Fruit fly (Drosophila melanogaster) whole organism, embryonic: ENCODE results near the gene CG17660.

Source experiments
- Ada2b ChIP-seq: fragments of 200-800 bp; sonication (Bioruptor generic); IDR thresholded peaks from 2 replicates; pipeline ENCODE4 v1.3.6; 2022; ENCODE audit warnings: missing biosample characterization, missing genetic modification characterization
- Atf-2 ChIP-seq: fragments of 200-800 bp; sonication (Bioruptor generic); optimal IDR thresholded peaks from 2 replicates; lab custom pipeline; 2016; ENCODE audit warnings: missing biosample characterization, missing genetic modification characterization
- Atf3 ChIP-seq: fragments of 200-800 bp; sonication (Bioruptor generic); optimal IDR thresholded peaks from 3 replicates; lab custom pipeline; 2016; ENCODE audit warnings: missing biosample characterization, missing genetic modification characterization
- CG1024 ChIP-seq: fragments of 200-800 bp; sonication (Bioruptor generic); IDR thresholded peaks from 2 replicates; pipeline ENCODE4 v1.3.6; 2022; ENCODE audit warnings: missing biosample characterization, missing genetic modification characterization
- CG11504 ChIP-seq: fragments of 200-800 bp; sonication (Bioruptor generic); optimal IDR thresholded peaks from 3 replicates; lab custom pipeline; 2019; ENCODE audit warnings: missing biosample characterization, mild to moderate bottlenecking, missing genetic modification characterization, moderate library complexity
- CG11696 ChIP-seq: fragments of 200-800 bp; sonication (Bioruptor generic); IDR thresholded peaks from 2 replicates; pipeline ENCODE4 v1.3.6; 2022; ENCODE audit warnings: missing biosample characterization, missing genetic modification characterization
- CG13123 ChIP-seq: fragments of 200-800 bp; sonication (Bioruptor generic); optimal IDR thresholded peaks from 2 replicates; lab custom pipeline; 2016; ENCODE audit warnings: missing biosample characterization, missing genetic modification characterization
- CG13424 ChIP-seq: fragments of 200-800 bp; sonication (Bioruptor generic); optimal IDR thresholded peaks from 2 replicates; lab custom pipeline; 2019; ENCODE audit warnings: missing biosample characterization, mild to moderate bottlenecking, missing genetic modification characterization, moderate library complexity
- CG14667 ChIP-seq: fragments of 200-800 bp; sonication (Bioruptor generic); IDR thresholded peaks from 2 replicates; pipeline ENCODE4 v1.3.6; 2022; ENCODE audit warnings: missing biosample characterization, missing genetic modification characterization
- CG14965 ChIP-seq: fragments of 200-800 bp; sonication (Bioruptor generic); optimal IDR thresholded peaks from 2 replicates; lab custom pipeline; 2016; ENCODE audit warnings: missing biosample characterization, missing genetic modification characterization, borderline replicate concordance
- CG15073 ChIP-seq: fragments of 200-800 bp; sonication (Bioruptor generic); optimal IDR thresholded peaks from 2 replicates; lab custom pipeline; 2016; ENCODE audit warnings: missing biosample characterization, missing genetic modification characterization
- CG16815 ChIP-seq: fragments of 200-800 bp; sonication (Bioruptor generic); optimal IDR thresholded peaks from 3 replicates; lab custom pipeline; 2017; ENCODE audit warnings: missing biosample characterization, mild to moderate bottlenecking, missing genetic modification characterization
- CG18619 ChIP-seq: fragments of 200-800 bp; sonication (Bioruptor generic); optimal IDR thresholded peaks from 3 replicates; lab custom pipeline; 2017; ENCODE audit warnings: missing biosample characterization, mild to moderate bottlenecking, missing genetic modification characterization
- CG2120 ChIP-seq: fragments of 200-800 bp; sonication (Bioruptor generic); optimal IDR thresholded peaks from 3 replicates; lab custom pipeline; 2016; ENCODE audit warnings: missing biosample characterization, missing genetic modification characterization
- CG3163 ChIP-seq: fragments of 200-800 bp; sonication (Bioruptor generic); optimal IDR thresholded peaks from 3 replicates; lab custom pipeline; 2016; ENCODE audit warnings: missing biosample characterization, missing genetic modification characterization
- CG4424 ChIP-seq: fragments of 200-800 bp; sonication (Bioruptor generic); optimal IDR thresholded peaks from 3 replicates; lab custom pipeline; 2016; ENCODE audit warnings: missing biosample characterization, missing genetic modification characterization
- CG5180 ChIP-seq: fragments of 200-800 bp; sonication (Bioruptor generic); optimal IDR thresholded peaks from 3 replicates; lab custom pipeline; 2017; ENCODE audit warnings: missing biosample characterization, missing genetic modification characterization, mild to moderate bottlenecking, moderate library complexity, missing genetic modification reagents
- CG5245 ChIP-seq: fragments of 200-800 bp; sonication (Bioruptor generic); optimal IDR thresholded peaks from 3 replicates; lab custom pipeline; 2016; ENCODE audit warnings: missing biosample characterization, missing genetic modification characterization
- CG5953 ChIP-seq: fragments of 200-800 bp; sonication (Bioruptor generic); IDR thresholded peaks from 2 replicates; pipeline ENCODE4 v1.3.6; 2022; ENCODE audit warnings: missing biosample characterization, missing genetic modification characterization
- CG6689 ChIP-seq: fragments of 200-800 bp; sonication (Bioruptor generic); IDR thresholded peaks from 2 replicates; pipeline ENCODE4 v1.3.6; 2022; ENCODE audit warnings: missing biosample characterization, missing genetic modification characterization
- CG6765 ChIP-seq: fragments of 200-800 bp; sonication (Bioruptor generic); optimal IDR thresholded peaks from 3 replicates; lab custom pipeline; 2017; ENCODE audit warnings: missing biosample characterization, mild to moderate bottlenecking, missing genetic modification characterization
- CG7839 ChIP-seq: fragments of 200-800 bp; sonication (Bioruptor generic); optimal IDR thresholded peaks from 3 replicates; lab custom pipeline; 2018; ENCODE audit warnings: missing biosample characterization, mild to moderate bottlenecking, missing genetic modification characterization, moderate library complexity
- CG7963 ChIP-seq: fragments of 200-800 bp; sonication (Bioruptor generic); IDR thresholded peaks from 3 replicates; pipeline ENCODE4 v1.3.6; 2022; ENCODE audit warnings: missing biosample characterization, missing genetic modification characterization; ENCODE audit not compliant: partially characterized antibody
- CG7987 ChIP-seq: fragments of 200-800 bp; sonication (Bioruptor generic); optimal IDR thresholded peaks from 2 replicates; lab custom pipeline; 2018; ENCODE audit warnings: missing biosample characterization, mild to moderate bottlenecking, missing genetic modification characterization, moderate library complexity
- CG8388 ChIP-seq: fragments of 200-800 bp; sonication (Bioruptor generic); optimal IDR thresholded peaks from 2 replicates; lab custom pipeline; 2019; ENCODE audit warnings: missing biosample characterization, mild to moderate bottlenecking, missing genetic modification characterization, moderate library complexity
- Dek ChIP-seq: fragments of 200-800 bp; sonication (Bioruptor generic); optimal IDR thresholded peaks from 3 replicates; lab custom pipeline; 2019; ENCODE audit warnings: missing biosample characterization, mild to moderate bottlenecking, missing genetic modification characterization, moderate library complexity
- Dll ChIP-seq: fragments of 200-800 bp; sonication (Bioruptor generic); IDR thresholded peaks from 4 replicates; pipeline ENCODE4 v1.3.6; 2022; ENCODE audit warnings: missing biosample characterization, missing genetic modification characterization; ENCODE audit not compliant: partially characterized antibody
- E2f2 ChIP-seq: fragments of 200-800 bp; sonication (Bioruptor generic); IDR thresholded peaks from 2 replicates; pipeline ENCODE4 v1.3.6; 2022; ENCODE audit warnings: missing biosample characterization, missing genetic modification characterization
- Fer2 ChIP-seq: fragments of 200-800 bp; sonication (Bioruptor generic); optimal IDR thresholded peaks from 2 replicates; lab custom pipeline; 2018; ENCODE audit warnings: missing biosample characterization, mild to moderate bottlenecking, missing genetic modification characterization, moderate library complexity
- Fer3 ChIP-seq: fragments of 200-800 bp; sonication (Bioruptor generic); optimal IDR thresholded peaks from 2 replicates; lab custom pipeline; 2018; ENCODE audit warnings: missing biosample characterization, mild to moderate bottlenecking, missing genetic modification characterization, moderate library complexity
- HmgD ChIP-seq: fragments of 200-800 bp; sonication (Bioruptor generic); optimal IDR thresholded peaks from 3 replicates; lab custom pipeline; 2016; ENCODE audit warnings: missing biosample characterization, missing genetic modification characterization
- Hmr ChIP-seq: fragments of 200-800 bp; sonication (Bioruptor generic); optimal IDR thresholded peaks from 3 replicates; lab custom pipeline; 2017; ENCODE audit warnings: mild to moderate bottlenecking, missing biosample characterization, missing genetic modification reagents, missing genetic modification characterization
- Ptx1 ChIP-seq: fragments of 200-800 bp; sonication (Bioruptor generic); IDR thresholded peaks from 2 replicates; pipeline ENCODE4 v1.3.6; 2022; ENCODE audit warnings: missing biosample characterization, missing genetic modification characterization
- Rx ChIP-seq: fragments of 200-800 bp; sonication (Bioruptor generic); IDR thresholded peaks from 2 replicates; pipeline ENCODE4 v1.3.6; 2022; ENCODE audit warnings: missing biosample characterization, missing genetic modification characterization
- Side ChIP-seq: fragments of 200-800 bp; sonication (Bioruptor generic); optimal IDR thresholded peaks from 2 replicates; lab custom pipeline; 2016; ENCODE audit warnings: missing biosample characterization, missing genetic modification characterization
- Stat92E ChIP-seq, 3 experiments: fragments of >200 bp in 2 of 3; fragments of 200-800 bp in 1 of 3; sonication (Bioruptor generic) in 1 of 3; optimal IDR thresholded peaks; 2 replicates each; lab custom pipeline; 2017 to 2019; ENCODE audit warnings: missing biosample characterization in 3 of 3, missing genetic modification characterization in 3 of 3, mild to moderate bottlenecking in 1 of 3, moderate library complexity in 1 of 3
- Xbp1 ChIP-seq: fragments of 200-800 bp; sonication (Bioruptor generic); optimal IDR thresholded peaks from 3 replicates; lab custom pipeline; 2016; ENCODE audit warnings: missing biosample characterization, mild to moderate bottlenecking, missing genetic modification characterization
- abd-A ChIP-seq: fragments of 200-800 bp; sonication (Bioruptor generic); optimal IDR thresholded peaks from 3 replicates; lab custom pipeline; 2019; ENCODE audit warnings: missing biosample characterization, mild to moderate bottlenecking, missing genetic modification characterization, moderate library complexity
- btn ChIP-seq: fragments of 200-800 bp; sonication (Bioruptor generic); optimal IDR thresholded peaks from 2 replicates; lab custom pipeline; 2016; ENCODE audit warnings: missing biosample characterization, missing genetic modification characterization
- corto ChIP-seq: fragments of 200-800 bp; sonication (Bioruptor generic); optimal IDR thresholded peaks from 2 replicates; lab custom pipeline; 2016; ENCODE audit warnings: missing biosample characterization, mild to moderate bottlenecking, missing genetic modification characterization, moderate library complexity
- crp ChIP-seq, 2 experiments: fragments of 200-800 bp; sonication (Bioruptor generic); optimal IDR thresholded peaks; 2 replicates in 1 of 2; 3 replicates in 1 of 2; lab custom pipeline; 2017; ENCODE audit warnings: missing biosample characterization in 2 of 2, missing genetic modification characterization in 2 of 2, mild to moderate bottlenecking in 1 of 2, moderate library complexity in 1 of 2
- disco-r ChIP-seq: fragments of 200-800 bp; sonication (Bioruptor generic); optimal IDR thresholded peaks from 2 replicates; lab custom pipeline; 2016; ENCODE audit warnings: missing biosample characterization, missing genetic modification characterization
- fd64A ChIP-seq: fragments of 200-800 bp; sonication (Bioruptor generic); optimal IDR thresholded peaks from 3 replicates; lab custom pipeline; 2018; ENCODE audit warnings: missing biosample characterization, mild to moderate bottlenecking, missing genetic modification characterization
- grn ChIP-seq: fragments of 200-800 bp; sonication (Bioruptor generic); optimal IDR thresholded peaks from 3 replicates; lab custom pipeline; 2017; ENCODE audit warnings: missing biosample characterization, missing genetic modification characterization
- hth ChIP-seq: fragments of >200 bp; optimal IDR thresholded peaks from 2 replicates; lab custom pipeline; 2017; ENCODE audit warnings: inconsistent platforms
- kay ChIP-seq: fragments of 200-800 bp; sonication (Bioruptor generic); optimal IDR thresholded peaks from 2 replicates; lab custom pipeline; 2016; ENCODE audit warnings: missing biosample characterization, missing genetic modification characterization
- klu ChIP-seq: fragments of 200-800 bp; sonication (Bioruptor generic); IDR thresholded peaks from 2 replicates; pipeline ENCODE4 v1.3.6; 2022; ENCODE audit warnings: missing biosample characterization, missing genetic modification characterization
- lab ChIP-seq: fragments of 200-800 bp; sonication (Bioruptor generic); optimal IDR thresholded peaks from 3 replicates; lab custom pipeline; 2017; ENCODE audit warnings: missing biosample characterization, missing genetic modification characterization, mild to moderate bottlenecking, moderate library complexity, missing genetic modification reagents
- mld ChIP-seq: fragments of 200-800 bp; sonication (Bioruptor generic); IDR thresholded peaks from 3 replicates; pipeline ENCODE4 v1.3.6; 2022; ENCODE audit warnings: missing biosample characterization, missing genetic modification characterization; ENCODE audit not compliant: partially characterized antibody
- toy ChIP-seq: fragments of 200-800 bp; sonication (Bioruptor generic); IDR thresholded peaks from 2 replicates; pipeline ENCODE4 v1.3.6; 2022; ENCODE audit warnings: missing biosample characterization, missing genetic modification characterization
- zfh2 ChIP-seq: fragments of 200-800 bp; sonication (Bioruptor generic); optimal IDR thresholded peaks from 2 replicates; lab custom pipeline; 2016; ENCODE audit warnings: missing biosample characterization, missing genetic modification characterization

Gene CG17660

DNA sequence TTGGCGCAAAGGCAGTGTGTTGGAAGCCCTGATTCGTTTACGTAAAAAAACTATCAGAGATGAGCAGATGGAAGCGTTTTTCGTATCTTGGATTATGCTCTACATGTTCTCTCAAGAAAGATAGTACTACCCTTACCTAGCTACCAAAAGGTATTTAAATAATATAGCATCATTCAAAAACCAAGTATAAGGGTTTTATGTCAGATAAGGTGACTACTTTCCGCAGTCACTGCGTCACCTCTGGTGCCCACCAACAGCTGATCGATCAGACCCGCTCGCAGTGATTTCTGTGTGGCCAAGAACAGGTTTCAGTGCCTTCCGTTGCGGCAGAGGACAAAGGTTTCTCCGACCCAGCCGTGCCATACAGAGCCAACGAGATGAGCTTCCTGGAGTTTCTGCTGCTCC lies 19.4 kb upstream of the CG17660 start, which contains the start of the genes Eno and CG31937 (continued):
- TF ChIP-seq CG7963 (GFP tag; lab: Robert Waterston, UW) (no peak), lab (GFP tag; lab: Kevin White, UChicago) (peak; percentile 53), Ada2b (GFP tag; lab: Robert Waterston, UW) (peak; percentile 57), CG7987 (peak; percentile 58), mld (no peak), CG15073 (no peak), Rx (GFP tag; lab: Robert Waterston, UW) (no peak), klu (GFP tag; lab: Robert Waterston, UW) (peak; percentile 26; the same call in 1 of the 2 replicates), CG5953 (GFP tag; lab: Robert Waterston, UW) (no peak), CG18619 (no peak), CG2120 (GFP tag; lab: Kevin White, UChicago) (peak; percentile 88), CG5245 (GFP tag; lab: Kevin White, UChicago) (no peak), CG1024 (GFP tag; lab: Robert Waterston, UW) (no peak), CG7839 (tag; lab: Kevin White, UChicago) (peak; percentile 47), CG14667 (no peak), kay (GFP tag; lab: Kevin White, UChicago) (no peak), Fer2 (tag; lab: Kevin White, UChicago) (no peak), abd-A (no peak), CG13424 (tag; lab: Kevin White, UChicago) (peak; percentile 50), CG4424 (GFP tag; lab: Kevin White, UChicago) (peak; percentile 44), fd64A (GFP tag; lab: Kevin White, UChicago) (no peak), Atf3 (GFP tag; lab: Kevin White, UChicago) (no peak), CG14965 (GFP tag; lab: Kevin White, UChicago) (no peak), CG8388 (GFP tag; lab: Kevin White, UChicago) (no peak), zfh2 (GFP tag; lab: Kevin White, UChicago) (peak; percentile 58), CG11696 (GFP tag; lab: Robert Waterston, UW) (no peak), Hmr (GFP tag; lab: Kevin White, UChicago) (peak; percentile 65), CG6765 (no peak), Fer3 (tag; lab: Kevin White, UChicago) (peak; percentile 27), E2f2 (GFP tag; lab: Robert Waterston, UW) (peak; percentile 68), grn (no peak), disco-r (peak; percentile 19), crp (GFP tag; optimal IDR thresholded peaks at IDR 0.05; lab: Kevin White, UChicago) (peak; percentile 6 to 88), Side (GFP tag; lab: Kevin White, UChicago) (peak; percentile 3), CG5180 (GFP tag; lab: Kevin White, UChicago) (peak; percentile 87), Dll (GFP tag; lab: Robert Waterston, UW) (0 out of 4 replicates have a peak, but pooled peaks have one; percentile 32), Ptx1 (GFP tag; lab: Robert Waterston, UW) (peak; percentile 59), hth (lab: Kevin White, UChicago) (no peak), Stat92E (GFP tag; optimal IDR thresholded peaks at IDR 0.05; lab: Kevin White, UChicago) (no peak), Dek (peak; percentile 49), Xbp1 (peak; percentile 45), toy (GFP tag; lab: Robert Waterston, UW) (no peak), CG13123 (GFP tag; lab: Kevin White, UChicago) (no peak), corto (GFP tag; lab: Kevin White, UChicago) (no peak), Atf-2 (peak; percentile 1), HmgD (peak; percentile 21), CG11504 (tag; lab: Kevin White, UChicago) (peak; percentile 48), btn (GFP tag; lab: Kevin White, UChicago) (no peak), CG6689 (GFP tag; lab: Robert Waterston, UW) (peak; percentile 61), CG16815 (GFP tag; lab: Kevin White, UChicago) (peak; percentile 37), CG3163 (GFP tag; lab: Kevin White, UChicago) (no peak)
